Worm (Caenorhabditis elegans): ENCODE measurements around the gene Y51A2A.6.

- TF ChIP-seq alr-1 (tag; optimal IDR thresholded peaks at IDR 0.05): no peak
- TF ChIP-seq lin-11 (tag; optimal IDR thresholded peaks at IDR 0.05): no peak
These were observed 37.0 kb upstream of the Y51A2A.6 start for ce11 chrV:18265514-18265913.
